Fruit fly (Drosophila melanogaster) whole organism, embryonic: ENCODE measurements around the gene galla-2.

Experiments used
- Neu2 ChIP-seq: fragments of 200-800 bp; sonication (Bioruptor generic); optimal IDR thresholded peaks from 3 replicates; lab custom pipeline; 2016; ENCODE audit warnings: missing biosample characterization, missing genetic modification characterization, borderline replicate concordance
- ato ChIP-seq: fragments of 200-800 bp; sonication (Bioruptor generic); IDR thresholded peaks from 2 replicates; pipeline ENCODE4 v1.3.6; 2022; ENCODE audit warnings: missing biosample characterization, missing genetic modification characterization; ENCODE audit not compliant: partially characterized antibody
- cato ChIP-seq: fragments of 200-800 bp; sonication (Bioruptor generic); optimal IDR thresholded peaks from 2 replicates; lab custom pipeline; 2016; ENCODE audit warnings: missing biosample characterization, missing genetic modification characterization, borderline replicate concordance
- odd ChIP-seq: fragments of 200-800 bp; sonication (Bioruptor generic); optimal IDR thresholded peaks from 2 replicates; lab custom pipeline; 2017; ENCODE audit warnings: missing biosample characterization, mild to moderate bottlenecking, missing genetic modification characterization

dm6 chr3L:10866633-10867379 lies 15.9 kb upstream of the galla-2 start:
- TF ChIP-seq odd (GFP tag; lab: Kevin White, UChicago) = no peak
- no peak for TF ChIP-seq Neu2
- no peak for TF ChIP-seq ato (GFP tag; lab: Robert Waterston, UW)
- no peak for TF ChIP-seq cato (GFP tag; lab: Kevin White, UChicago)
